Worm (Caenorhabditis elegans) whole organism, L1 larva: ENCODE measurements around the gene nhr-280.

Experiments
- ama-1 ChIP-seq: fragments of 150-350 bp; optimal IDR thresholded peaks from 2 replicates; lab custom pipeline; 2014
- ces-1 ChIP-seq: fragments of 150-350 bp; optimal IDR thresholded peaks from 2 replicates; lab custom pipeline; 2014; ENCODE audit warnings: missing biosample characterization, missing genetic modification reagents, missing genetic modification characterization
- egl-27 ChIP-seq, 2 experiments: fragments of 150-350 bp in 1 of 2; sonication (generic microtip); optimal IDR thresholded peaks; 3 replicates each; lab custom pipeline; 2017 to 2018; ENCODE audit warnings: missing biosample characterization in 2 of 2, missing genetic modification characterization in 2 of 2, missing genetic modification reagents in 2 of 2
- jun-1 ChIP-seq: fragments of 150-350 bp; optimal IDR thresholded peaks from 2 replicates; lab custom pipeline; 2014; ENCODE audit warnings: missing biosample characterization, missing genetic modification reagents, missing genetic modification characterization
- lin-39 ChIP-seq: fragments of 150-350 bp; optimal IDR thresholded peaks from 2 replicates; lab custom pipeline; 2014; ENCODE audit warnings: missing biosample characterization, missing genetic modification reagents, missing genetic modification characterization
- nhr-47 ChIP-seq: sonication (generic microtip); optimal IDR thresholded peaks from 2 replicates; lab custom pipeline; 2016; ENCODE audit warnings: mild to moderate bottlenecking, missing genetic modification characterization, moderate library complexity, missing compliant biosample characterization
- pag-3 ChIP-seq: sonication (generic microtip); optimal IDR thresholded peaks from 2 replicates; lab custom pipeline; 2017; ENCODE audit warnings: missing genetic modification characterization, mild to moderate bottlenecking, missing compliant biosample characterization, antibody characterized with exemption, borderline replicate concordance; ENCODE audit not compliant: insufficient read depth
- pqm-1 ChIP-seq: sonication (generic microtip); optimal IDR thresholded peaks from 3 replicates; lab custom pipeline; 2017; ENCODE audit warnings: missing biosample characterization, missing genetic modification characterization
- rnt-1 ChIP-seq: sonication (generic microtip); optimal IDR thresholded peaks from 2 replicates; lab custom pipeline; 2016; ENCODE audit warnings: mild to moderate bottlenecking, missing genetic modification characterization, moderate library complexity, missing compliant biosample characterization
- skn-1 ChIP-seq: fragments of 150-350 bp; optimal IDR thresholded peaks from 2 replicates; lab custom pipeline; 2014; ENCODE audit warnings: missing biosample characterization, missing genetic modification characterization
- unc-62 ChIP-seq: fragments of 150-350 bp; optimal IDR thresholded peaks from 2 replicates; lab custom pipeline; 2014; ENCODE audit warnings: missing biosample characterization, missing genetic modification reagents, missing genetic modification characterization
- unc-86 ChIP-seq: sonication (generic microtip); optimal IDR thresholded peaks from 2 replicates; lab custom pipeline; 2016; ENCODE audit warnings: missing genetic modification characterization, missing compliant biosample characterization
- zag-1 ChIP-seq: fragments of 150-350 bp; optimal IDR thresholded peaks from 2 replicates; lab custom pipeline; 2014; ENCODE audit warnings: missing biosample characterization, missing genetic modification characterization

- TF ChIP-seq ces-1 (GFP tag; lab: Kevin White, UChicago), result no peak
- TF ChIP-seq unc-86, result no peak
- TF ChIP-seq pag-3 (tag; lab: Kevin White, UChicago), result no peak
- no peak for TF ChIP-seq zag-1
- no peak for TF ChIP-seq pqm-1 (tag; lab: Kevin White, UChicago)
- no peak for TF ChIP-seq skn-1
- no peak for TF ChIP-seq jun-1 (tag; lab: Kevin White, UChicago)
- TF ChIP-seq lin-39 (tag; lab: Kevin White, UChicago), result no peak
- TF ChIP-seq egl-27 (tag; optimal IDR thresholded peaks at IDR 0.05; lab: Kevin White, UChicago), result no peak
- TF ChIP-seq rnt-1, result no peak
- TF ChIP-seq unc-62 (GFP tag; lab: Kevin White, UChicago), result no peak
- no peak for TF ChIP-seq nhr-47 (tag; lab: Kevin White, UChicago)
- no peak for TF ChIP-seq ama-1 (lab: Kevin White, UChicago)
These were observed 3.6 kb upstream of the nhr-280 start, which contains the start of gene pals-25 for ce11 chrIII:134194-134593.
